Fruit fly (Drosophila melanogaster) whole organism, embryonic: ENCODE measurements around the gene TrpA1.

ENCODE experiments used
- CG11504 ChIP-seq: fragments of 200-800 bp; sonication (Bioruptor generic); optimal IDR thresholded peaks from 3 replicates; lab custom pipeline; 2019; ENCODE audit warnings: missing biosample characterization, mild to moderate bottlenecking, missing genetic modification characterization, moderate library complexity
- CG6791 ChIP-seq: fragments of 200-800 bp; sonication (Bioruptor generic); IDR thresholded peaks from 3 replicates; pipeline ENCODE4 v1.3.6; 2022; ENCODE audit warnings: missing biosample characterization, missing genetic modification characterization; ENCODE audit not compliant: partially characterized antibody
- CG9437 ChIP-seq: fragments of 200-800 bp; sonication (Bioruptor generic); optimal IDR thresholded peaks from 2 replicates; lab custom pipeline; 2018; ENCODE audit warnings: missing biosample characterization, mild to moderate bottlenecking, missing genetic modification characterization
- Hr78 ChIP-seq, 2 experiments: fragments of 200-800 bp in 1 of 2; fragments of >200 bp in 1 of 2; sonication (Bioruptor generic) in 1 of 2; optimal IDR thresholded peaks; 2 replicates each; lab custom pipeline; 2017 to 2019; ENCODE audit warnings: missing biosample characterization in 2 of 2, missing genetic modification characterization in 2 of 2, mild to moderate bottlenecking in 1 of 2, moderate library complexity in 1 of 2
- Pdp1 ChIP-seq, 2 experiments: fragments of 200-800 bp; sonication (Bioruptor generic); optimal IDR thresholded peaks; 3 replicates each; lab custom pipeline; 2016; ENCODE audit warnings: missing biosample characterization in 2 of 2, missing genetic modification characterization in 2 of 2, mild to moderate bottlenecking in 1 of 2, moderate library complexity in 1 of 2
- Rfx ChIP-seq: fragments of 200-800 bp; sonication (Bioruptor generic); IDR thresholded peaks from 2 replicates; pipeline ENCODE4 v1.3.6; 2022; ENCODE audit warnings: missing biosample characterization, missing genetic modification characterization
- Sry-β ChIP-seq: fragments of 200-800 bp; sonication (Bioruptor generic); optimal IDR thresholded peaks from 2 replicates; lab custom pipeline; 2018; ENCODE audit warnings: missing biosample characterization, mild to moderate bottlenecking, missing genetic modification characterization, moderate library complexity
- crp ChIP-seq, 2 experiments: fragments of 200-800 bp; sonication (Bioruptor generic); optimal IDR thresholded peaks; 2 replicates in 1 of 2; 3 replicates in 1 of 2; lab custom pipeline; 2017; ENCODE audit warnings: missing biosample characterization in 2 of 2, missing genetic modification characterization in 2 of 2, mild to moderate bottlenecking in 1 of 2, moderate library complexity in 1 of 2
- danr ChIP-seq: fragments of 200-800 bp; sonication (Bioruptor generic); IDR thresholded peaks from 2 replicates; pipeline ENCODE4 v1.3.6; 2022; ENCODE audit warnings: missing biosample characterization, missing genetic modification characterization
- fd64A ChIP-seq: fragments of 200-800 bp; sonication (Bioruptor generic); optimal IDR thresholded peaks from 3 replicates; lab custom pipeline; 2018; ENCODE audit warnings: missing biosample characterization, mild to moderate bottlenecking, missing genetic modification characterization
- grn ChIP-seq: fragments of 200-800 bp; sonication (Bioruptor generic); optimal IDR thresholded peaks from 3 replicates; lab custom pipeline; 2017; ENCODE audit warnings: missing biosample characterization, missing genetic modification characterization
- hb ChIP-seq: fragments of 200-800 bp; sonication (Bioruptor generic); IDR thresholded peaks from 3 replicates; pipeline ENCODE4 v1.3.6; 2022; ENCODE audit warnings: missing biosample characterization, missing genetic modification characterization; ENCODE audit not compliant: partially characterized antibody
- ken ChIP-seq: fragments of 200-800 bp; sonication (Bioruptor generic); IDR thresholded peaks from 3 replicates; pipeline ENCODE4 v1.3.6; 2022; ENCODE audit warnings: missing biosample characterization, missing genetic modification characterization
- klu ChIP-seq: fragments of 200-800 bp; sonication (Bioruptor generic); IDR thresholded peaks from 2 replicates; pipeline ENCODE4 v1.3.6; 2022; ENCODE audit warnings: missing biosample characterization, missing genetic modification characterization
- row ChIP-seq: fragments of 200-800 bp; sonication (Bioruptor generic); IDR thresholded peaks from 3 replicates; pipeline ENCODE4 v1.3.6; 2022; ENCODE audit warnings: missing biosample characterization, missing genetic modification characterization
- sc ChIP-seq, 3 experiments: fragments of >200 bp in 2 of 3; fragments of 200-800 bp in 1 of 3; sonication (Bioruptor generic) in 1 of 3; optimal IDR thresholded peaks; 2 replicates in 2 of 3; 3 replicates in 1 of 3; lab custom pipeline; 2017; ENCODE audit warnings: mild to moderate bottlenecking in 1 of 3, missing biosample characterization in 1 of 3, missing genetic modification characterization in 1 of 3, missing genetic modification reagents in 1 of 3
- sens ChIP-seq: fragments of 200-800 bp; sonication (Bioruptor generic); peaks from one replicate; lab custom pipeline; 2016; ENCODE audit warnings: missing biosample characterization, missing genetic modification characterization
- slp2 ChIP-seq: fragments of 200-800 bp; sonication (Bioruptor generic); optimal IDR thresholded peaks from 2 replicates; lab custom pipeline; 2016; ENCODE audit warnings: missing biosample characterization, missing genetic modification characterization
- twi ChIP-seq: fragments of 200-800 bp; optimal IDR thresholded peaks from 2 replicates; lab custom pipeline; 2019; ENCODE audit warnings: missing biosample characterization, mild to moderate bottlenecking, missing genetic modification characterization, moderate library complexity
- zfh1 ChIP-seq: fragments of 200-800 bp; sonication (Bioruptor generic); IDR thresholded peaks from 3 replicates; pipeline ENCODE4 v1.3.6; 2022; ENCODE audit warnings: missing biosample characterization, missing genetic modification characterization

The TrpA1 gene

dm6 chr3L:8850784-8851704, 54.0 kb downstream of the TrpA1 start:
- TF ChIP-seq CG6791, result peak; percentile 30; the same call in 1 of the 3 replicates
- no peak for TF ChIP-seq sc (optimal IDR thresholded peaks at IDR 0.05; lab: Kevin White, UChicago)
- no peak for TF ChIP-seq sc (GFP tag; optimal IDR thresholded peaks at IDR 0.05; lab: Kevin White, UChicago)
- no peak for TF ChIP-seq CG9437 (GFP tag; lab: Kevin White, UChicago)
- TF ChIP-seq grn, result peak; percentile 40
- peak; percentile 88 for TF ChIP-seq Sry-β
- TF ChIP-seq Pdp1 (GFP tag; optimal IDR thresholded peaks at IDR 0.05; lab: Kevin White, UChicago), result peak in 1 of 2 experiments; percentile 25
- TF ChIP-seq sens (GFP tag; lab: Kevin White, UChicago), result peak; percentile 16
- TF ChIP-seq CG11504 (tag; lab: Kevin White, UChicago), result peak; percentile 92
- TF ChIP-seq zfh1 (GFP tag; lab: Robert Waterston, UW), result 0 out of 3 replicates have a peak, but pooled peaks have one; percentile 4
- 0 out of 2 replicates have a peak, but pooled peaks have one; percentile 6 for TF ChIP-seq Rfx (GFP tag; lab: Robert Waterston, UW)
- no peak for TF ChIP-seq danr
- peak; percentile 36; the same call in 2 of the 3 replicates for TF ChIP-seq row (GFP tag; lab: Robert Waterston, UW)
- TF ChIP-seq, all 482 proteins: peak for 9

dm6 chr3L:8849817-8850216, 55.2 kb downstream of the TrpA1 start:
- TF ChIP-seq fd64A (GFP tag; lab: Kevin White, UChicago) (peak; percentile 37), slp2 (no peak), Hr78 (GFP tag; optimal IDR thresholded peaks at IDR 0.05; lab: Kevin White, UChicago) (peak in 1 of 2 experiments; percentile 96), hb (GFP tag; lab: Robert Waterston, UW) (0 out of 3 replicates have a peak, but pooled peaks have one; percentile 42), ken (GFP tag; lab: Robert Waterston, UW) (no peak), twi (tag; lab: Kevin White, UChicago) (peak; percentile 5), crp (GFP tag; optimal IDR thresholded peaks at IDR 0.05; lab: Kevin White, UChicago) (no peak), klu (GFP tag; lab: Robert Waterston, UW) (no peak)
